Worm (Caenorhabditis elegans) whole organism, young adult: ENCODE measurements around the gene D1086.2.
"Not testable (repeated sequence)": the region's sequence is repeated elsewhere in the genome, so short reads cannot be mapped to it uniquely, and the experiment has no call there.

Experiments
- C06A6.2 ChIP-seq: fragments of 200-800 bp; sonication (Bioruptor generic); conservative IDR thresholded peaks from 2 replicates; pipeline ENCODE4 v1.3.6; 2022; ENCODE audit warnings: missing genetic modification characterization, missing compliant biosample characterization
- C17E4.6 ChIP-seq: fragments of 200-800 bp; sonication (Bioruptor generic); IDR thresholded peaks from 2 replicates; pipeline ENCODE4 v1.3.6; 2022; ENCODE audit warnings: missing genetic modification reagents, missing genetic modification characterization, missing compliant biosample characterization
- D2030.7 ChIP-seq: fragments of 200-800 bp; sonication (Bioruptor generic); IDR thresholded peaks from 2 replicates; pipeline ENCODE4 v1.3.6; 2022; ENCODE audit warnings: missing genetic modification reagents, missing genetic modification characterization, missing compliant biosample characterization
- F37B4.10 ChIP-seq: fragments of 200-800 bp; sonication (Bioruptor generic); IDR thresholded peaks from 2 replicates; pipeline ENCODE4 v1.3.6; 2022; ENCODE audit warnings: missing genetic modification characterization, missing compliant biosample characterization
- bed-1 ChIP-seq: fragments of 200-800 bp; sonication (Bioruptor generic); IDR thresholded peaks from 2 replicates; pipeline ENCODE4 v1.3.6; 2022; ENCODE audit warnings: missing genetic modification reagents, missing genetic modification characterization, missing compliant biosample characterization
- bed-2 ChIP-seq: fragments of 200-800 bp; sonication (Bioruptor generic); IDR thresholded peaks from 2 replicates; pipeline ENCODE4 v1.3.6; 2022; ENCODE audit warnings: missing genetic modification reagents, missing genetic modification characterization, missing compliant biosample characterization
- ceh-100 ChIP-seq: fragments of 200-800 bp; sonication (Bioruptor generic); IDR thresholded peaks from 2 replicates; pipeline ENCODE4 v1.3.6; 2022; ENCODE audit warnings: missing genetic modification reagents, missing genetic modification characterization, missing compliant biosample characterization
- ceh-27 ChIP-seq: fragments of 200-800 bp; sonication (Bioruptor generic); optimal IDR thresholded peaks from 2 replicates; lab custom pipeline; 2018; ENCODE audit warnings: mild to moderate bottlenecking, missing genetic modification characterization, moderate library complexity, missing compliant biosample characterization
- lag-1 ChIP-seq: fragments of 200-800 bp; sonication (Bioruptor generic); IDR thresholded peaks from 2 replicates; pipeline ENCODE4 v1.3.6; 2022; ENCODE audit warnings: missing genetic modification reagents, missing genetic modification characterization, missing compliant biosample characterization
- lin-40 ChIP-seq: sonication (generic microtip); optimal IDR thresholded peaks from 2 replicates; lab custom pipeline; 2016; ENCODE audit warnings: missing genetic modification characterization, mild to moderate bottlenecking, missing compliant biosample characterization, missing genotype, missing genetic modification reagents
- pbrm-1 ChIP-seq: fragments of 200-800 bp; sonication (Bioruptor generic); IDR thresholded peaks from 2 replicates; pipeline ENCODE4 v1.3.6; 2022; ENCODE audit warnings: missing genetic modification reagents, missing genetic modification characterization, missing compliant biosample characterization
- snpc-4 ChIP-seq, 5 experiments: fragments of 150-350 bp in 1 of 5; sonication (generic microtip) in 4 of 5; optimal IDR thresholded peaks; 2 replicates each; lab custom pipeline; 2014 to 2018; ENCODE audit warnings: missing genetic modification characterization in 5 of 5, missing biosample characterization in 3 of 5, antibody characterized with exemption in 2 of 5, mild to moderate bottlenecking in 2 of 5, missing compliant biosample characterization in 2 of 5, missing genotype in 2 of 5, moderate library complexity in 2 of 5, missing genetic modification reagents in 1 of 5
- ztf-3 ChIP-seq: fragments of 200-800 bp; sonication (Bioruptor generic); optimal IDR thresholded peaks from 2 replicates; lab custom pipeline; 2018; ENCODE audit warnings: mild to moderate bottlenecking, missing genetic modification characterization, missing compliant biosample characterization
- ztf-6 ChIP-seq: fragments of 200-800 bp; sonication (Bioruptor generic); IDR thresholded peaks from 2 replicates; pipeline ENCODE4 v1.3.6; 2022; ENCODE audit warnings: missing genetic modification reagents, missing genetic modification characterization, missing compliant biosample characterization

D1086.2 gene

ce11 chrV:14055097-14055496 lies 43.4 kb downstream of the D1086.2 start (continued):
- peak; percentile 97 for TF ChIP-seq bed-1 (GFP tag; lab: Robert Waterston, UW)
- peak; percentile 90; the same call in 1 of the 2 replicates for TF ChIP-seq F37B4.10
- peak; percentile 95 for TF ChIP-seq pbrm-1 (GFP tag; lab: Robert Waterston, UW)
- peak; percentile 85 for TF ChIP-seq C17E4.6 (GFP tag; lab: Robert Waterston, UW)
- TF ChIP-seq ztf-6 (GFP tag; lab: Robert Waterston, UW) = peak; percentile 91
- peak; percentile 96 for TF ChIP-seq ceh-27 (GFP tag; lab: Kevin White, UChicago)
- TF ChIP-seq lin-40 = peak; percentile 96
- peak; percentile 98 for TF ChIP-seq bed-2 (GFP tag; lab: Robert Waterston, UW)
- TF ChIP-seq snpc-4 (GFP tag; optimal IDR thresholded peaks at IDR 0.05; lab: Kevin White, UChicago) = not testable (repeated sequence)
- TF ChIP-seq snpc-4 (tag; optimal IDR thresholded peaks at IDR 0.05; lab: Kevin White, UChicago) = peak in 3 of 4 experiments; percentile 48 to 82 (median 77)
- TF ChIP-seq C06A6.2 = peak; percentile 97
- peak; percentile 73 for TF ChIP-seq ztf-3 (GFP tag; lab: Kevin White, UChicago)
- TF ChIP-seq D2030.7 = peak; percentile 60

- TF ChIP-seq lin-40; ceh-100 (GFP tag; lab: Robert Waterston, UW); lag-1 (GFP tag; lab: Robert Waterston, UW): not testable (repeated sequence)
Observed at ce11 chrV:14049274-14049673, 49.2 kb downstream of the D1086.2 start, which contains the start of gene F58D12.1. Gene F58D12.1, plus strand, starts transcription at chrV:14049574.
